Worm (Caenorhabditis elegans): ENCODE measurements around the gene far-6.

Gene far-6

ce11 chrIV:13297746-13298145 lies 30.4 kb upstream of the far-6 start, which contains the start of the genes Y67H2A.2 and micu-1:
TSS of gene Y67H2A.2 (minus strand) at chrIV:13297819.
TSS of gene micu-1 (plus strand) at chrIV:13297926.
- no peak for TF ChIP-seq aly-2 (tag; optimal IDR thresholded peaks at IDR 0.05)
- TF ChIP-seq nhr-67 (tag; optimal IDR thresholded peaks at IDR 0.05): no peak
- TF ChIP-seq lin-15B (tag; optimal IDR thresholded peaks at IDR 0.05): peak; percentile 90
- TF ChIP-seq nhr-23 (tag; optimal IDR thresholded peaks at IDR 0.05): peak; percentile 61
- TF ChIP-seq hmg-11 (tag; optimal IDR thresholded peaks at IDR 0.05): peak; percentile 71
- peak; percentile 68 for TF ChIP-seq egl-5 (tag; optimal IDR thresholded peaks at IDR 0.05)
- TF ChIP-seq nhr-25 (tag; optimal IDR thresholded peaks at IDR 0.05): peak; percentile 60
- TF ChIP-seq ceh-16 (tag; optimal IDR thresholded peaks at IDR 0.05): no peak
- TF ChIP-seq ceh-28 (tag; optimal IDR thresholded peaks at IDR 0.05): peak; percentile 29
- no peak for TF ChIP-seq fos-1 (tag; optimal IDR thresholded peaks at IDR 0.05)
- TF ChIP-seq nfya-1 (tag; optimal IDR thresholded peaks at IDR 0.05; ENCODE audit: insufficient read depth): peak; percentile 80
- peak; percentile 20 for TF ChIP-seq pqm-1 (tag; optimal IDR thresholded peaks at IDR 0.05)
- TF ChIP-seq ama-1 (optimal IDR thresholded peaks at IDR 0.05): peak; percentile 15
- peak; percentile 35 for TF ChIP-seq elt-2 (tag; optimal IDR thresholded peaks at IDR 0.05)
- no peak for TF ChIP-seq skn-1 (tag; optimal IDR thresholded peaks at IDR 0.05)
- no peak for TF ChIP-seq elt-3 (tag; optimal IDR thresholded peaks at IDR 0.05)
- TF ChIP-seq lin-39 (tag; optimal IDR thresholded peaks at IDR 0.05): peak; percentile 69
- TF ChIP-seq pha-4 (tag; optimal IDR thresholded peaks at IDR 0.05): peak; percentile 64
- peak; percentile 35 for TF ChIP-seq R02D3.7 (tag; optimal IDR thresholded peaks at IDR 0.05)
- no peak for TF ChIP-seq nhr-77 (tag; optimal IDR thresholded peaks at IDR 0.05)
- TF ChIP-seq nhr-76 (tag; optimal IDR thresholded peaks at IDR 0.05): no peak
- TF ChIP-seq fkh-10 (GFP tag; optimal IDR thresholded peaks at IDR 0.05): peak; percentile 64
- no peak for TF ChIP-seq daf-12 (tag; optimal IDR thresholded peaks at IDR 0.05)
- peak; percentile 58 for TF ChIP-seq snpc-4 (tag; optimal IDR thresholded peaks at IDR 0.05)

- TF ChIP-seq hmg-11 (tag; optimal IDR thresholded peaks at IDR 0.05): no peak
- no peak for TF ChIP-seq snpc-4 (tag; optimal IDR thresholded peaks at IDR 0.05)
- no peak for TF ChIP-seq unc-39 (tag; optimal IDR thresholded peaks at IDR 0.05)
- TF ChIP-seq nhr-237 (tag; optimal IDR thresholded peaks at IDR 0.05): no peak
- no peak for TF ChIP-seq R02D3.7 (tag; optimal IDR thresholded peaks at IDR 0.05)
- TF ChIP-seq egl-27 (tag; optimal IDR thresholded peaks at IDR 0.05): no peak
- no peak for TF ChIP-seq nhr-11 (tag; optimal IDR thresholded peaks at IDR 0.05)
- no peak for TF ChIP-seq nhr-28 (tag; optimal IDR thresholded peaks at IDR 0.05)
- TF ChIP-seq ztf-4 (tag; optimal IDR thresholded peaks at IDR 0.05): no peak
- no peak for TF ChIP-seq lin-39 (tag; optimal IDR thresholded peaks at IDR 0.05)
Measured at ce11 chrIV:13299648-13300047, 28.5 kb upstream of the far-6 start.

- TF ChIP-seq ama-1 (optimal IDR thresholded peaks at IDR 0.05) (no peak), skn-1 (tag; optimal IDR thresholded peaks at IDR 0.05) (no peak), lin-15B (tag; optimal IDR thresholded peaks at IDR 0.05) (no peak), egl-27 (tag; optimal IDR thresholded peaks at IDR 0.05) (no peak), pqm-1 (tag; optimal IDR thresholded peaks at IDR 0.05) (no peak), snpc-4 (tag; optimal IDR thresholded peaks at IDR 0.05) (no peak), ceh-9 (tag; optimal IDR thresholded peaks at IDR 0.05) (no peak)
Measured at ce11 chrIV:13300109-13300508, 28.1 kb upstream of the far-6 start, which contains the start of gene kdp-1. TSS of gene kdp-1 (plus strand) at chrIV:13300188.

DNA sequence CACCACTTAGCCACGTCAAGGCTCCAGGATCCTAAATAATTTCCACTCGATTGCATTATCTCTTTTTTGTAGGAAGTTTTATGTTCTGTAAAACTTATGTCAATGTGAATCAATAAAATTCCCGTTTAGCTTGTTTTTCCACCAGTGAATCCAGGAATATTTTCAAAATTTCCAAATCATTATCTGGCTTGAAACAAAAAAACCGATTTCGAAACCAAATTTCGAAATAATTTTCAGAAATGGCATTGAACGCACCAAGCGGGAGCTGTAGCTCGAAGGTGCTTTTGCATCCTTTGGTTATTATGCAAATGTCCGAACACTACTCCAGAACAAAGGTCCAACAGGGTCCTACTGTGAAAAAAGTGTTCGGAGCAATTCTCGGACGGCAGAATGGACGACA lies 27.6 kb upstream of the far-6 start, which contains the start of gene csn-6:
Gene csn-6 (plus strand): TSS at position 234 of the 400 bp plus-strand sequence.
- TF ChIP-seq ama-1 (optimal IDR thresholded peaks at IDR 0.05): peak; percentile 45
- no peak for TF ChIP-seq fos-1 (tag; optimal IDR thresholded peaks at IDR 0.05)

ce11 chrIV:13303442-13303841 lies 24.7 kb upstream of the far-6 start, which contains the start of gene Y67H2A.7:
TSS of gene Y67H2A.7 (plus strand) at chrIV:13303742.
- TF ChIP-seq daf-12 (tag; optimal IDR thresholded peaks at IDR 0.05) (no peak), nhr-28 (tag; optimal IDR thresholded peaks at IDR 0.05) (no peak), pha-4 (tag; optimal IDR thresholded peaks at IDR 0.05) (no peak), R02D3.7 (tag; optimal IDR thresholded peaks at IDR 0.05) (no peak), nhr-67 (tag; optimal IDR thresholded peaks at IDR 0.05) (no peak), egl-5 (tag; optimal IDR thresholded peaks at IDR 0.05) (no peak)

DNA sequence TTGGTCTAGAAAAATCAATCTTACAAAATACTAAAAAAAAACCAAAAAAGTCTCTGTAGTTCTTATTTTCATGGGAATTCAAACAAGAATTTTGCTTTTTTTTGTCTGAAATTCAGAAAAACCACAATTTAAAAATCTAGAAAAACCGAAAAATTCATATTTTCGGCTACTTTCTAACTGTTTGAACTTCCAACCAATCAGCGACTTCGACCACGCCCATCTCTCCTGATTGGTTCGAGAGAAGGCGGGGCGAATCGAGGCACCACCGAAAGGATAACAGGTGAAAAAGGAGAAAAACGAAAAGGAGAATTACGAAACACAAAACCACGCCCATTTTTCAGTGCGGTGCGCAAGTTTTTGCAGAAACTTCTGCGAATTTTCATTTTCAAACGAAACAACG lies 23.4 kb upstream of the far-6 start:
- TF ChIP-seq ceh-16 (tag; optimal IDR thresholded peaks at IDR 0.05) (no peak), nfya-1 (tag; optimal IDR thresholded peaks at IDR 0.05; ENCODE audit: insufficient read depth) (peak; percentile 76), ztf-11 (tag; optimal IDR thresholded peaks at IDR 0.05) (no peak)
